Fruit fly (Drosophila melanogaster) Kc167 (cell line): ENCODE data around the gene CG31683.
"Not testable (repeated sequence)": the region's sequence is repeated elsewhere in the genome, so short reads cannot be mapped to it uniquely, and the experiment has no call there.

Experiments
- Myc ChIP-seq: fragments of >200 bp; optimal IDR thresholded peaks from 2 replicates; lab custom pipeline; 2017; ENCODE audit warnings: missing external identifiers
- Sin3A ChIP-seq: fragments of >200 bp; optimal IDR thresholded peaks from 2 replicates; lab custom pipeline; 2018; ENCODE audit warnings: missing external identifiers
- h ChIP-seq: fragments of >200 bp; optimal IDR thresholded peaks from 3 replicates; lab custom pipeline; 2018; ENCODE audit warnings: missing external identifiers
- insv ChIP-seq: fragments of >200 bp; optimal IDR thresholded peaks from 3 replicates; lab custom pipeline; 2018; ENCODE audit warnings: missing external identifiers
- psq ChIP-seq: fragments of >200 bp; optimal IDR thresholded peaks from 2 replicates; lab custom pipeline; 2017; ENCODE audit warnings: missing external identifiers
- ttk ChIP-seq: sonication (Bioruptor generic); optimal IDR thresholded peaks from 2 replicates; lab custom pipeline; 2017; ENCODE audit warnings: missing external identifiers

CG31683 gene

dm6 chr2L:20449864-20450263, at the start of gene CG31683, which contains the start of gene CG31687:
Gene CG31683, minus strand, starts transcription at chr2L:20449964.
Gene CG31687, plus strand, starts transcription at chr2L:20450225.
- not testable (repeated sequence) for TF ChIP-seq h (lab: Kevin White, UChicago); ttk; Sin3A

dm6 chr2L:20494423-20495052, 44.8 kb upstream of the CG31683 start, which contains the start of gene CG34007:
Gene CG34007, plus strand, starts transcription at chr2L:20495030.
- no peak for TF ChIP-seq h (lab: Kevin White, UChicago)
- TF ChIP-seq Myc (lab: Kevin White, UChicago): no peak
- TF ChIP-seq Sin3A: no peak
- TF ChIP-seq psq: no peak
- TF ChIP-seq ttk: no peak
- TF ChIP-seq insv (lab: Kevin White, UChicago): no peak

- TF ChIP-seq Myc (lab: Kevin White, UChicago) (no peak), h (lab: Kevin White, UChicago) (no peak), psq (no peak), ttk (no peak), Sin3A (no peak), insv (lab: Kevin White, UChicago) (no peak)
Observed at dm6 chr2L:20488128-20488527, 38.4 kb upstream of the CG31683 start.

dm6 chr2L:20487723-20488122, 38.0 kb upstream of the CG31683 start:
- TF ChIP-seq insv (lab: Kevin White, UChicago) (no peak), Myc (lab: Kevin White, UChicago) (no peak), Sin3A (no peak), ttk (no peak)

- no peak for TF ChIP-seq h (lab: Kevin White, UChicago)
- no peak for TF ChIP-seq Myc (lab: Kevin White, UChicago)
- no peak for TF ChIP-seq ttk
- TF ChIP-seq insv (lab: Kevin White, UChicago): no peak
- no peak for TF ChIP-seq psq
- TF ChIP-seq Sin3A: no peak
Observed at dm6 chr2L:20486752-20487141, 37.0 kb upstream of the CG31683 start.

dm6 chr2L:20486050-20486751, 36.4 kb upstream of the CG31683 start:
- TF ChIP-seq Myc (lab: Kevin White, UChicago) (no peak), psq (no peak), h (lab: Kevin White, UChicago) (no peak), ttk (no peak), Sin3A (no peak), insv (lab: Kevin White, UChicago) (no peak)

- TF ChIP-seq Sin3A (no peak), ttk (no peak), psq (no peak), Myc (lab: Kevin White, UChicago) (no peak), insv (lab: Kevin White, UChicago) (no peak), h (lab: Kevin White, UChicago) (no peak)
Observed at dm6 chr2L:20483603-20484002, 33.8 kb upstream of the CG31683 start.

dm6 chr2L:20481139-20481858, 31.5 kb upstream of the CG31683 start:
- TF ChIP-seq Myc (lab: Kevin White, UChicago) (no peak), h (lab: Kevin White, UChicago) (no peak), insv (lab: Kevin White, UChicago) (no peak), Sin3A (no peak), psq (no peak), ttk (no peak)

- TF ChIP-seq h (lab: Kevin White, UChicago): no peak
- no peak for TF ChIP-seq Sin3A
- no peak for TF ChIP-seq insv (lab: Kevin White, UChicago)
- TF ChIP-seq Myc (lab: Kevin White, UChicago): no peak
- no peak for TF ChIP-seq psq
- no peak for TF ChIP-seq ttk
Observed at dm6 chr2L:20479694-20480093, 29.9 kb upstream of the CG31683 start.

dm6 chr2L:20478549-20479238, 28.9 kb upstream of the CG31683 start:
- no peak for TF ChIP-seq h (lab: Kevin White, UChicago)

- TF ChIP-seq ttk: no peak
- TF ChIP-seq insv (lab: Kevin White, UChicago): no peak
- TF ChIP-seq Myc (lab: Kevin White, UChicago): no peak
- no peak for TF ChIP-seq h (lab: Kevin White, UChicago)
- no peak for TF ChIP-seq Sin3A
- no peak for TF ChIP-seq psq
Observed at dm6 chr2L:20476718-20477277, 27.0 kb upstream of the CG31683 start.

dm6 chr2L:20473285-20473684, 23.5 kb upstream of the CG31683 start, which contains the start of gene CG43233:
Gene CG43233, minus strand, starts transcription at chr2L:20473385.
- TF ChIP-seq insv (lab: Kevin White, UChicago) (no peak), psq (no peak), Myc (lab: Kevin White, UChicago) (no peak), ttk (no peak), h (lab: Kevin White, UChicago) (no peak), Sin3A (no peak)
